Fruit fly (Drosophila melanogaster) whole organism, larva: ENCODE data around the gene vkg.

Source experiments
- noc ChIP-seq: fragments of 200-800 bp; sonication (Bioruptor generic); optimal IDR thresholded peaks from 3 replicates; lab custom pipeline; 2019; ENCODE audit warnings: missing biosample characterization, mild to moderate bottlenecking, missing genetic modification characterization, moderate library complexity

Gene vkg

dm6 chr2L:4998260-4998560, 29.8 kb downstream of the vkg start:
- no peak for TF ChIP-seq noc (tag; lab: Kevin White, UChicago)

DNA sequence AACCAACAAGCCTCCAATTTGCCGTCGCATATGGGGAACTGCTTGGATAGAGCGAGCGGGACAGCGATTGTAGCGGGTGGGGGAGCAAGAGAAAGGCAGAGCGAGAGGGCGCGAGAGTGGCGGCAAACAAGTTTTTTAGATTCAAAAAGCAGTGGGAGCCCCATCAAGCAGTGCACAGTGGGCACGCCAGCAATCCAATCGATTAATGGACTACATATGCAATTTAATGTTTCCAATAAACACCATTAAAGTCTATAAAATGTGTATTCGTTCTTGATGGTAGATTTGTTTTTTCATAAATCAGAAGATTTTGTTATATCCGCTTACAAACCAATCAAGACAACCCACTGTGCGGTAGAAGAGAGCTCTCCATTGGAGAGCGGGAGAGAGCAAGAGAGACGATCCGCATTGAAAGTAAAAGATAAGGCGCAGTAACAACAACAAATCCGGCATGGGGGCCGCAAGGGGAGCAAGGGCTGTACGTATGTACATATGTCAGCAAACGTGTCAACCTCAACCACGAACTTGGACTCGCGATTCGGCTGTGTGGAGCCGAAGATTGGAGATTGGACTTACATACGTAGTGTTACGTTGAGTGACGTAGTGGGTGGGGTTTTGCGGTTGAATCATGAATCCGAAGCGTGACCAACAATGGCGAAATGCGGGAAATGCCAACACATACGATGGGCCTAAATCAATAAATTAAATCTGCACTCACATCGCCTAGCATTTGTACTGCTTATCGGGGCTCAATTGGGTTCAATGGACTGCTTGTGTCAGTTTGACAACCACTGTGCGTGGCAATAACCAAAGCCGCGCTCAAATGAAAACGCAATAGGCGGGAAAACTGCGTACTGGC, 30.4 kb downstream of the vkg start:
- TF ChIP-seq noc (tag; lab: Kevin White, UChicago): peak; percentile 96

DNA sequence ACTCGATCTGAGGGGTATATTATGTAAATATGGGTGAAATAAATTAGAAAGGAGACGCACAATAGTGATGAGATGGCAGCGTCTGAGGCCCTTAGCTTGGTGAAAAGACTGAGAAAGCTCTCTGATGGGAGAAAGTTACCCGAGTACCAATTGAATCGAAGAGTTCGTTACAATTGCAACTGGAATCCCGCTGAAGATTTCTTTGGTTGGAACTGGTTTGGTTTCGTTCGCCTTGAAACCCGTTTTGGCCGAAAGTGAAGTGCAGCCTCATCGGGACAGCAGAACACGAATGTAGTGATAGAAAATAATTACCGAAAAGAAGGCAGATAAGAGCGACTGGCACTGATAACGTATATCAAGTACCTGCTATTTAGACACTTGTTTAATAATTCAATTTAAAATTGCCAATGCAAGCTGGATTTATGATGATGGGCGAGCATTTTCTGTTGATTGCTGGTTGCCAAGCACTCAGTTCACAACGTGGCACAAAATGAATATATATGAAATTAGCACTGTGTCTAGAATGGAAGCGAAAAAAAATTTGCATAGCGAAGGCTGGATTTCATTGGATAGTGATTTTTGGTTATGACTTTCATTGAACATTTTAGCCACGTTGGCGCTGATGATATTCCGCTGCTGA, 31.6 kb downstream of the vkg start:
- no peak for TF ChIP-seq noc (tag; lab: Kevin White, UChicago)

- TF ChIP-seq noc (tag; lab: Kevin White, UChicago): no peak
These were observed 32.2 kb downstream of the vkg start for dm6 chr2L:4995837-4996136.

dm6 chr2L:4995010-4995836, 32.8 kb downstream of the vkg start:
- TF ChIP-seq noc (tag; lab: Kevin White, UChicago): no peak

dm6 chr2L:4982098-4982646, 45.8 kb downstream of the vkg start:
- no peak for TF ChIP-seq noc (tag; lab: Kevin White, UChicago)

DNA sequence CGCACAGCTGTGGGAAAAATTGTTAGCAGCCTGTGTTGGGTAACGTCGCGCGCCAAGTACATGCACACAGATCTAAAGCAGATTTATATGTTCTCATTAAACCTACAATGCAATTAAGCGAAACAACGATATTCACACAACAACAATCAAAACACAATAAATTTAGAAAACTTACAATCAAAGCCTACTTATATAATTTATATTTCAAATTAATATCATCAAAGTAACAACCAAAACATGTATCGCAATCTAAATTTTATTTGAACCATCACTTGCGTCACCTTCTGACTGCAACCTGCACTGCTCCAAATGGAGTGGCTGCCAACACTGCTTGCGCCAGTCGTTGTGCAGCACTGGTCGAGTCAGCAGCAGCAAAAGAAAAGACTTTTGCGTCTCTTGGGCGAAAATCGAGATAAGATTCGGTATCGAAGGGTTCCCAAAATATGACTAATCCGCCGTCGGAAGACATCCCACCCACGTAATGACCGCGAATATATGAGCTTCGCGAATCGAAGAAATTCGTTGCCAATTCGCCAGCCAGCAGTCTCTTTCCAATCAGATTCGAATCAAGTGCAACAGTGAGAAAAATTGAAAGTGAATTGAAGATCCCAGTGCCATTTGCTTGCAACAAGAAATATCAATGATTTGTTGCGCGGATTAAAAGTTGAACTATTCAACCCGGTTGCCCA, 46.6 kb downstream of the vkg start, which contains the start of the genes CG8892 and CG34126:
TSS of gene CG8892 (minus strand) at position 315 of the 689 bp plus-strand sequence.
TSS of gene CG34126 (plus strand) at position 337 of the 689 bp plus-strand sequence.
- TF ChIP-seq noc (tag; lab: Kevin White, UChicago): peak; percentile 98

DNA sequence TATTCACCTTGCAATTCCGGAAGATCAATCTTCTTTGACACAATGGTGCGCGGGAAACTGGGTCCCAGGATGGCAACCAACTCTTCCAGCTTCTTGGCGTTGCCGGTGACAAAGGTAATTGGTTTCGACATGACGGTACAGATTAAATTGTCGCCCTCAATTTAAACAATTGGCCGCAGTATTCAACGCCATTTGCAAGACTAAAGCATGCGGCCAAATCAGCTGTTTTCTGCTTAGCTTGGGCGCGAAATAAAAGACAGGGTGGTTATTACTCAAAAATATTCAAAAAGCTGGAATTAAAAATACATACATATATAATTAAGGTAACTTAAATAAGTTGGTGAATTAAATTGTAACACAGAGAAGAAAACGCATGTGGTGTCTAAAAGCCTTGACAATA, 48.9 kb downstream of the vkg start, which contains the start of gene CG8891:
TSS of gene CG8891 (minus strand) at position 242 of the 400 bp plus-strand sequence.
- TF ChIP-seq noc (tag; lab: Kevin White, UChicago): no peak

- peak; percentile 87 for TF ChIP-seq noc (tag; lab: Kevin White, UChicago)
These were observed 50.9 kb downstream of the vkg start, which contains the start of the genes Gmd and CG3792 for dm6 chr2L:4976988-4977551. Gene Gmd (minus strand): TSS chr2L:4977023. Gene CG3792 (plus strand): TSS chr2L:4977312.

DNA sequence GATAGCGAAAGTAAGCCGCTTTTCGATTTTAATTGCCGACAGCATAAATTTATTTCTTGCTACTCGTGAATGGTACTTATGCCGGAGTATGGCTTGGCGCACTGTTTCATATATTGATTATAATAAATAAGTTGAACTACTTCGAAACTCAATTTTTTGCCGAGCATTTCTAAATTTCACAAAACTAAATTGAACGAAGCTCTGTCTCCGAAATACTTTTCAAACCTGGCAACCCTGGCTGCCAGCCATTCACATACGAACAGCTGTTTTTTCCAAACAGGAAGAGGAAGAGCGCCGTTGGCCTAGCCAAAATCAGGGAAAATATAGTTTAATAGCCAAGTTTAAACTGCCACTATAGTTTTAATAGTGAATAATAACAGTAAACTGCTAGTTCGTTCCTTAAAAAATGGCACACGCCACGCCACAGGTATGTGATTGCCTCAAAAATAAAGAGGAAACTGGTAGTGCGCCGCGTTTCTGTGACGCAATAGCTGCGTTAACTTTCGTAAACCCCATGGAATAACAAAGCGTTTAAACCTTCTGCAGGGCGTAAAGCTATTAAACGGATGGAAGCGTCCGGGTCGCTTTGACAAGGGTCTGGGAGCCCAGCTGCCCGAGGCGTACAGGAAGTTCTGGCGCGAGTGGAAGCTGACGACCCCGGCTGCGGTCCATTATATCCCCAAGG, 54.1 kb downstream of the vkg start, which contains the start of gene mRpL28:
TSS of gene mRpL28 (plus strand) at position 246 of the 685 bp plus-strand sequence.
- TF ChIP-seq noc (tag; lab: Kevin White, UChicago): no peak

DNA sequence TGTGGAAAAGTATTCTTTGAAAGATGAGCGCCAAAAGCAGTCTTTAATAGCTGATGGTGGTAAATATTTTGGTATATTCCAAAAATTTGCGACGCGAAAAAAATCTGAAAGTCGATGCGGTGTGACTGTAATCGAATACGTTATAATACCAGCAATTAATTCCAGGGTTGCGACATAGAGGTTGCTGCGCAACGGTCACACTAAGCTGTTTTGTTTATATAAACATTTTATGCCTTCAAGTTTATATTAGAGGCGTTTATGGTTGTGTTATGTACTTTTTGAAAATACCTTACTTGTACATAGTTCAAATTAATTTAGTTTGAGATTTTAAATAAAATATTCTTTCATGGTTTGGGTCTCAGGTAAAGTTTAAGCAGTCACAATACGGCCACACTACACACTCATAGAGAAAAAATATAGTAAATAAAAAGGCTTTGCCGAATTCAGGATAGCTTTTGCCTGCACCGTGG, 56.6 kb downstream of the vkg start, which contains the start of gene CG14043:
TSS of gene CG14043 (plus strand) at position 374 of the 470 bp plus-strand sequence.
- TF ChIP-seq noc (tag; lab: Kevin White, UChicago): no peak

DNA sequence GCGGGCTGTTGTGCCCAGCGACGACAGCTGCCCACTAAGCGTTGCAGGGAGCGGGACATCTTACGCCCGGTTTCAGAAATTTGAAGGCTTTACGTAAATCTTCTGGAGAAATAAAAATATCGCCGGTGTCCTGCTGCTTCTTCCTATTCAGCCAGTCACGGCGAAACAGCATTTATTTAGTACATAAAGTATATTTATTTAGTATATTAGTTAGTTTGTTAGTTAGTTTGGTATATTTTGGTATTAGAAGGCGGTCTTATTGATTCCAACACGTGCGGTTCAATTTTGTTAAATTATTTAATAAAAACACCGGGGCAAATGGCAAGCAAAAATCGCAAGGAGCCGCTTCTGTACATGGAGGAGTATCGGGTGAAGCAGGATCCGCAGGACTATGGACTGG, 59.2 kb downstream of the vkg start, which contains the start of the genes Scox and Polr1C:
TSS of gene Scox (minus strand) at position 169 of the 400 bp plus-strand sequence.
TSS of gene Polr1C (plus strand) at position 238 of the 400 bp plus-strand sequence.
- no peak for TF ChIP-seq noc (tag; lab: Kevin White, UChicago)

dm6 chr2L:4967511-4967910, 60.5 kb downstream of the vkg start, which contains the start of gene eIF3i:
Gene eIF3i (minus strand): TSS chr2L:4967775.
- no peak for TF ChIP-seq noc (tag; lab: Kevin White, UChicago)
